Worm (Caenorhabditis elegans): ENCODE measurements around the gene col-126.

- TF ChIP-seq unc-55 (GFP tag; optimal IDR thresholded peaks at IDR 0.05) (no peak), ceh-18 (tag; optimal IDR thresholded peaks at IDR 0.05) (no peak), pqm-1 (tag; optimal IDR thresholded peaks at IDR 0.05) (no peak), unc-3 (GFP tag; conservative IDR thresholded peaks at IDR 0.05) (no peak), unc-3 (tag; optimal IDR thresholded peaks at IDR 0.05) (no peak)
Measured at ce11 chrIV:11286112-11286511, 22.9 kb downstream of the col-126 start.
